Fruit fly (Drosophila melanogaster): ENCODE measurements around the gene CG15042.

CG15042 gene

DNA sequence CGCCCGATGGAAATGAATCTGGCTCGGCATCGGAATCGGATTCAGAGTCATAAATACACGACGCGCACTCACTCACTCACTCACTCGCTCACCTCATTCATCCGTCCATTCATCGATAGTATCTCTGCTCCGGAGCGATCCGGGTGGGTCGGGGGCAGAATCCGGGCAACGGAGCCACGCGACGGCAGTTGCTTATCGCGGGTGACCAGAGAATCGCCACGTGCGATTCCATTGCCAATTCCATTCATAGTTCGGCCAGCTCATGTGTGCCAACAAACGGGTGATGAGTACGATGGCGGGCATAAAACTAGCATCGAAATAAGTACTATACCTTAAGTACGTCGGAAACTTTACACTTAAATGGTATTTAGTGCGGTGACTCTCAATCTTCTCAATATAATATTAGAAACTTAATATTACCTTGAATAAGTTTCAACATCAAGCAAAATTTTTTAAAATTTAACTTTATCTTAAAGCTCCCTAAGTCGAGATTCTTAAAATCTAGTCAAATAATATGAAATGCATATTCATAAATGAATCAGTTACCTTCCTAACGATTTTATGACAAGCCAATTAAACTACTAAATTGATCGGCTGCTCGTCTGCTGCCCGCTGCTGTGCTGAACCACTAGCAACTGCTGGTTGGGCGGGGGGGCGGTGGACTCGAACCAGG is 3.3 kb downstream of the CG15042 start (continued):
- TF ChIP-seq sens (GFP tag), result peak; percentile 84
- no peak for TF ChIP-seq Dp (GFP tag; optimal IDR thresholded peaks at IDR 0.05)
- no peak for TF ChIP-seq ac (GFP tag; optimal IDR thresholded peaks at IDR 0.05)
- no peak for TF ChIP-seq disco-r (GFP tag; optimal IDR thresholded peaks at IDR 0.05)
- peak; percentile 10; the same call in 1 of the 3 replicates for TF ChIP-seq CG11456 (GFP tag; IDR thresholded peaks at IDR 0.05)
- no peak for TF ChIP-seq CG16813 (GFP tag; IDR thresholded peaks at IDR 0.05; ENCODE audit: partially characterized antibody)
- TF ChIP-seq Awh (GFP tag; IDR thresholded peaks at IDR 0.05), result no peak
- TF ChIP-seq bab2 (GFP tag; optimal IDR thresholded peaks at IDR 0.05), result no peak
- no peak for TF ChIP-seq Hr3 (GFP tag; optimal IDR thresholded peaks at IDR 0.05)
- TF ChIP-seq CG33557 (GFP tag; optimal IDR thresholded peaks at IDR 0.05), result peak; percentile 45
- TF ChIP-seq sens-2 (GFP tag; IDR thresholded peaks at IDR 0.05), result no peak
- TF ChIP-seq Hmr (GFP tag; optimal IDR thresholded peaks at IDR 0.05), result peak; percentile 9
- no peak for TF ChIP-seq Rfx (GFP tag; IDR thresholded peaks at IDR 0.05)
- no peak for TF ChIP-seq org-1 (GFP tag; optimal IDR thresholded peaks at IDR 0.05)
- peak; percentile 53 for TF ChIP-seq CG3281 (GFP tag; optimal IDR thresholded peaks at IDR 0.05)
- TF ChIP-seq ken (GFP tag; IDR thresholded peaks at IDR 0.05), result no peak
- peak; percentile 48 for TF ChIP-seq CG8388 (GFP tag; optimal IDR thresholded peaks at IDR 0.05)
- peak; percentile 59 for TF ChIP-seq Blimp-1 (GFP tag; optimal IDR thresholded peaks at IDR 0.05)
- 0 out of 2 replicates have a peak, but pooled peaks have one; percentile 10 for TF ChIP-seq crol (GFP tag; IDR thresholded peaks at IDR 0.05)
- TF ChIP-seq CG6683 (GFP tag; optimal IDR thresholded peaks at IDR 0.05), result peak; percentile 19
- no peak for TF ChIP-seq CG2875 (GFP tag; optimal IDR thresholded peaks at IDR 0.05)
- no peak for TF ChIP-seq gfzf (GFP tag; optimal IDR thresholded peaks at IDR 0.05)
- peak; percentile 57 for TF ChIP-seq Meics (GFP tag; optimal IDR thresholded peaks at IDR 0.05)
- TF ChIP-seq ewg (GFP tag; optimal IDR thresholded peaks at IDR 0.05), result peak; percentile 4
- TF ChIP-seq D (optimal IDR thresholded peaks at IDR 0.05), result no peak
- TF ChIP-seq D (GFP tag; optimal IDR thresholded peaks at IDR 0.05), result peak; percentile 64
- TF ChIP-seq Nf-YA (GFP tag; IDR thresholded peaks at IDR 0.05), result no peak
- peak; percentile 77 for TF ChIP-seq CG2712 (tag; optimal IDR thresholded peaks at IDR 0.05)
- no peak for TF ChIP-seq CG34376 (GFP tag; optimal IDR thresholded peaks at IDR 0.05)
- TF ChIP-seq kni (GFP tag; optimal IDR thresholded peaks at IDR 0.05), result no peak
- 0 out of 2 replicates have a peak, but pooled peaks have one; percentile 9 for TF ChIP-seq E2f1 (GFP tag; IDR thresholded peaks at IDR 0.05)
- peak; percentile 47 for TF ChIP-seq grau (tag; optimal IDR thresholded peaks at IDR 0.05)
- no peak for TF ChIP-seq her (GFP tag; optimal IDR thresholded peaks at IDR 0.05)
- no peak for TF ChIP-seq Mrtf (GFP tag; IDR thresholded peaks at IDR 0.05)
- TF ChIP-seq Abd-B (GFP tag; optimal IDR thresholded peaks at IDR 0.05), result peak; percentile 14
- peak; percentile 68 for TF ChIP-seq gem (tag; optimal IDR thresholded peaks at IDR 0.05)
- peak; percentile 40 for TF ChIP-seq tin (GFP tag; optimal IDR thresholded peaks at IDR 0.05)
- peak; percentile 59 for TF ChIP-seq CG13424 (tag; optimal IDR thresholded peaks at IDR 0.05)
- no peak for TF ChIP-seq ssp (GFP tag; IDR thresholded peaks at IDR 0.05)
- no peak for TF ChIP-seq NC2α (GFP tag; optimal IDR thresholded peaks at IDR 0.05)
- TF ChIP-seq zfh1 (GFP tag; IDR thresholded peaks at IDR 0.05), result no peak
- peak; percentile 2 for TF ChIP-seq CG1233 (GFP tag; optimal IDR thresholded peaks at IDR 0.05)
- no peak for TF ChIP-seq al (GFP tag; IDR thresholded peaks at IDR 0.05)
- peak; percentile 10 for TF ChIP-seq Nf-YB (GFP tag; optimal IDR thresholded peaks at IDR 0.05)
- no peak for TF ChIP-seq CG8765 (GFP tag; IDR thresholded peaks at IDR 0.05)
